Fruit fly (Drosophila melanogaster) S2 (cell line): ENCODE results near the gene CG10589.

Experiments used
- CG8478 ChIP-seq: fragments of >200 bp; optimal IDR thresholded peaks from 2 replicates; lab custom pipeline; 2018
- CTCF ChIP-seq, 2 experiments: fragments of >200 bp; optimal IDR thresholded peaks; 2 replicates each; lab custom pipeline; 2018

- TF ChIP-seq CG8478 (no peak), CTCF (optimal IDR thresholded peaks at IDR 0.05; lab: Kevin White, UChicago) (no peak)
Observed at dm6 chr3L:20952622-20953618, 25.3 kb downstream of the CG10589 start.
